Fruit fly (Drosophila melanogaster) whole organism: ENCODE data around the gene NHP2.

Experiments used
- CG8478 ChIP-seq: fragments of >200 bp; optimal IDR thresholded peaks from 2 replicates; lab custom pipeline; 2018; ENCODE audit warnings: inconsistent platforms
- Dll ChIP-seq: fragments of >200 bp; optimal IDR thresholded peaks from 2 replicates; lab custom pipeline; 2017
- pan ChIP-seq: fragments of >200 bp; optimal IDR thresholded peaks from 2 replicates; lab custom pipeline; 2017

DNA sequence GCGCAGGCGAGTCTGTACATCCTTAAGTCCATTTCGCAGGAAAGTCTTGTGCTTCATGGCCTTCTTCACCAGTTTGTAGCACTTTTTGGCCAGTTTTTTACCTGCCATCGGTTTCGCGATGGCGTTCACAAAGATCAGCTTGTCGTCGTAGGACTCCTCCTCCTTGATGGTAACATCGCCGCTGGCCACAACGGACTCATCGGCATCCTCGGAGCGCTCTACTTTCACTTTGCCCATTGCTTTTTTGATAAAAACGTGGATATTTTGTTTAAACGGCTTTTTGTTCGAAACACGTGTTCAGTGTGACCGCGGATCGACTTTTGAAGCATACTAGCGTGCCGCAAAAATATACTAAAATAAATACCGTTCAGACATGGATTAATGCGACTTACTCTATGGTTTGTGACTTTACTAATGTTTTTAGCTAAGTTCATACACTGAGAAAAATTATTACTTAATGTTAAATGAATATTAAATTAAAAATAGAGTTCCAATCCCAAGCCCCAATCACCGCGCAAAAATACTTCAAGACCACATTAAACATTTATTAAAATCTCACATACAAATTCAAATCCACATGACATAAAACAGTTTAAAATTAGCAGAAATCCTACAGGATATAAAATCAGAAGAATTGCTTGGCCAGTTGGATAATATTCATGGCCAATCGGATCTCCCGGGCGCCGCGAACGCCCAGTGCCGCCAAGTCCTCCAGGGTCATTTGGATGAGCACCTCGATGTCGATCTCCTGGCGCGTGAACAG, at the start of gene NHP2:
- TF ChIP-seq Dll (lab: Kevin White, UChicago) (no peak), CG8478 (lab: Kevin White, UChicago) (no peak), pan (lab: Kevin White, UChicago) (no peak)
